Fruit fly (Drosophila melanogaster) whole organism, embryonic: ENCODE results near the gene GNBP1.

Experiments
- Awh ChIP-seq: fragments of 200-800 bp; sonication (Bioruptor generic); IDR thresholded peaks from 2 replicates; pipeline ENCODE4, ENCODE4 v1.3.6; 2022; ENCODE audit warnings: missing biosample characterization, missing genetic modification characterization
- CG10321 ChIP-seq: fragments of 200-800 bp; sonication (Bioruptor generic); IDR thresholded peaks from 2 replicates; pipeline ENCODE4 v1.3.6; 2022; ENCODE audit warnings: missing biosample characterization, missing genetic modification characterization
- CG10431 ChIP-seq: fragments of 200-800 bp; sonication (Bioruptor generic); optimal IDR thresholded peaks from 3 replicates; lab custom pipeline; 2018; ENCODE audit warnings: missing biosample characterization, mild to moderate bottlenecking, missing genetic modification characterization
- CG10543 ChIP-seq: fragments of 200-800 bp; sonication (Bioruptor generic); optimal IDR thresholded peaks from 3 replicates; lab custom pipeline; 2017; ENCODE audit warnings: missing biosample characterization, mild to moderate bottlenecking, missing genetic modification characterization, moderate library complexity
- CG13624 ChIP-seq: fragments of 200-800 bp; sonication (Bioruptor generic); optimal IDR thresholded peaks from 2 replicates; lab custom pipeline; 2016; ENCODE audit warnings: missing biosample characterization, missing genetic modification characterization
- CG14441 ChIP-seq: fragments of 200-800 bp; sonication (Bioruptor generic); IDR thresholded peaks from 2 replicates; pipeline ENCODE4 v1.3.6; 2022; ENCODE audit warnings: missing biosample characterization, missing genetic modification characterization
- CG17328 ChIP-seq: fragments of 200-800 bp; sonication (Bioruptor generic); IDR thresholded peaks from 2 replicates; pipeline ENCODE4 v1.3.6; 2022; ENCODE audit warnings: missing biosample characterization, missing genetic modification characterization
- CG17912 ChIP-seq: fragments of 200-800 bp; sonication (Bioruptor generic); optimal IDR thresholded peaks from 2 replicates; lab custom pipeline; 2018; ENCODE audit warnings: missing biosample characterization, mild to moderate bottlenecking, missing genetic modification characterization
- CG31365 ChIP-seq: fragments of 200-800 bp; sonication (Bioruptor generic); optimal IDR thresholded peaks from 2 replicates; lab custom pipeline; 2018; ENCODE audit warnings: missing biosample characterization, mild to moderate bottlenecking, missing genetic modification characterization
- CG32767 ChIP-seq: fragments of 200-800 bp; sonication (Bioruptor generic); IDR thresholded peaks from 2 replicates; pipeline ENCODE4 v1.3.6; 2022; ENCODE audit warnings: missing biosample characterization, missing genetic modification characterization
- CG34422 ChIP-seq: fragments of 200-800 bp; sonication (Bioruptor generic); IDR thresholded peaks from 3 replicates; pipeline ENCODE4 v1.3.6; 2022; ENCODE audit warnings: missing biosample characterization, missing genetic modification characterization
- CG3838 ChIP-seq: fragments of 200-800 bp; sonication (Bioruptor generic); optimal IDR thresholded peaks from 3 replicates; lab custom pipeline; 2016; ENCODE audit warnings: missing biosample characterization, missing genetic modification characterization
- CG4424 ChIP-seq: fragments of 200-800 bp; sonication (Bioruptor generic); optimal IDR thresholded peaks from 3 replicates; lab custom pipeline; 2016; ENCODE audit warnings: missing biosample characterization, missing genetic modification characterization
- CG4617 ChIP-seq: fragments of 200-800 bp; sonication (Bioruptor generic); optimal IDR thresholded peaks from 3 replicates; lab custom pipeline; 2016; ENCODE audit warnings: missing biosample characterization, missing genetic modification characterization, borderline replicate concordance
- CG6175 ChIP-seq: fragments of 200-800 bp; sonication (Bioruptor generic); IDR thresholded peaks from 3 replicates; pipeline ENCODE4 v1.3.6; 2022; ENCODE audit warnings: missing biosample characterization, missing genetic modification characterization
- CG6272 ChIP-seq: fragments of 200-800 bp; sonication (Bioruptor generic); IDR thresholded peaks from 2 replicates; pipeline ENCODE4 v1.3.6; 2022; ENCODE audit warnings: missing biosample characterization, missing genetic modification characterization
- CG7556 ChIP-seq: fragments of 200-800 bp; sonication (Bioruptor generic); optimal IDR thresholded peaks from 2 replicates; lab custom pipeline; 2017; ENCODE audit warnings: missing biosample characterization, mild to moderate bottlenecking, missing genetic modification characterization
- CG7928 ChIP-seq: fragments of 200-800 bp; sonication (Bioruptor generic); optimal IDR thresholded peaks from 2 replicates; lab custom pipeline; 2017; ENCODE audit warnings: missing biosample characterization, mild to moderate bottlenecking, missing genetic modification characterization
- CG8290 ChIP-seq, 3 experiments: fragments of 200-800 bp; sonication (Bioruptor generic); optimal IDR thresholded peaks; 2 replicates each; lab custom pipeline; 2016 to 2019; ENCODE audit warnings: missing biosample characterization in 3 of 3, missing genetic modification characterization in 3 of 3, mild to moderate bottlenecking in 2 of 3, moderate library complexity in 1 of 3
- CG8478 ChIP-seq: fragments of >200 bp; optimal IDR thresholded peaks from 2 replicates; lab custom pipeline; 2018
- CG9727 ChIP-seq: fragments of 200-800 bp; sonication (Bioruptor generic); optimal IDR thresholded peaks from 3 replicates; lab custom pipeline; 2017; ENCODE audit warnings: missing biosample characterization, mild to moderate bottlenecking, missing genetic modification characterization
- CG9817 ChIP-seq: fragments of 200-800 bp; sonication (Bioruptor generic); optimal IDR thresholded peaks from 2 replicates; lab custom pipeline; 2018; ENCODE audit warnings: missing biosample characterization, mild to moderate bottlenecking, missing genetic modification characterization, moderate library complexity
- D ChIP-seq, 2 experiments: fragments of 200-800 bp in 1 of 2; fragments of >200 bp in 1 of 2; sonication (Bioruptor generic) in 1 of 2; optimal IDR thresholded peaks; 2 replicates in 1 of 2; 3 replicates in 1 of 2; lab custom pipeline; 2017; ENCODE audit warnings: mild to moderate bottlenecking in 1 of 2, missing biosample characterization in 1 of 2, missing genetic modification characterization in 1 of 2, missing genetic modification reagents in 1 of 2
- Ets97D ChIP-seq: fragments of 200-800 bp; sonication (Bioruptor generic); optimal IDR thresholded peaks from 3 replicates; lab custom pipeline; 2016; ENCODE audit warnings: missing biosample characterization, missing genetic modification characterization
- Hr39 ChIP-seq: fragments of >200 bp; optimal IDR thresholded peaks from 2 replicates; lab custom pipeline; 2017
- MESR4 ChIP-seq: fragments of 200-800 bp; sonication (Bioruptor generic); optimal IDR thresholded peaks from 2 replicates; lab custom pipeline; 2018; ENCODE audit warnings: missing biosample characterization, mild to moderate bottlenecking, missing genetic modification characterization, moderate library complexity
- Mrtf ChIP-seq: fragments of 200-800 bp; sonication (Bioruptor generic); IDR thresholded peaks from 3 replicates; pipeline ENCODE4 v1.3.6; 2022; ENCODE audit warnings: missing biosample characterization, missing genetic modification characterization
- NK7.1 ChIP-seq: fragments of 200-800 bp; sonication (Bioruptor generic); optimal IDR thresholded peaks from 3 replicates; lab custom pipeline; 2016; ENCODE audit warnings: missing biosample characterization, missing genetic modification characterization
- Neu2 ChIP-seq: fragments of 200-800 bp; sonication (Bioruptor generic); optimal IDR thresholded peaks from 3 replicates; lab custom pipeline; 2016; ENCODE audit warnings: missing biosample characterization, missing genetic modification characterization, borderline replicate concordance
- Sin3A ChIP-seq: fragments of >200 bp; optimal IDR thresholded peaks from 2 replicates; lab custom pipeline; 2018
- bbx ChIP-seq: fragments of 200-800 bp; sonication (Bioruptor generic); IDR thresholded peaks from 2 replicates; pipeline ENCODE4 v1.3.6; 2022; ENCODE audit warnings: missing biosample characterization, missing genetic modification characterization; ENCODE audit not compliant: partially characterized antibody
- bigmax ChIP-seq: fragments of 200-800 bp; sonication (Bioruptor generic); optimal IDR thresholded peaks from 2 replicates; lab custom pipeline; 2018; ENCODE audit warnings: missing biosample characterization, mild to moderate bottlenecking, missing genetic modification characterization
- chm ChIP-seq: fragments of 200-800 bp; sonication (Bioruptor generic); IDR thresholded peaks from 2 replicates; pipeline ENCODE4 v1.3.6; 2022; ENCODE audit warnings: missing biosample characterization, missing genetic modification characterization
- ci ChIP-seq: fragments of 200-800 bp; sonication (Bioruptor generic); IDR thresholded peaks from 3 replicates; pipeline ENCODE4 v1.3.6; 2022; ENCODE audit warnings: missing biosample characterization, missing genetic modification characterization
- emc ChIP-seq: fragments of 200-800 bp; sonication (Bioruptor generic); optimal IDR thresholded peaks from 2 replicates; lab custom pipeline; 2016; ENCODE audit warnings: missing biosample characterization, missing genetic modification characterization
- gsb-n ChIP-seq: fragments of 200-800 bp; sonication (Bioruptor generic); optimal IDR thresholded peaks from 3 replicates; lab custom pipeline; 2018; ENCODE audit warnings: missing biosample characterization, mild to moderate bottlenecking, missing genetic modification characterization
- ham ChIP-seq: fragments of 200-800 bp; sonication (Bioruptor generic); IDR thresholded peaks from 2 replicates; pipeline ENCODE4 v1.3.6; 2022; ENCODE audit warnings: missing biosample characterization, missing genetic modification characterization
- kah ChIP-seq: fragments of 200-800 bp; sonication (Bioruptor generic); optimal IDR thresholded peaks from 2 replicates; lab custom pipeline; 2018; ENCODE audit warnings: missing biosample characterization, mild to moderate bottlenecking, missing genetic modification characterization
- kni ChIP-seq: fragments of 200-800 bp; sonication (Bioruptor generic); optimal IDR thresholded peaks from 3 replicates; lab custom pipeline; 2017; ENCODE audit warnings: mild to moderate bottlenecking, missing biosample characterization, missing genetic modification reagents, missing genetic modification characterization
- lilli ChIP-seq: fragments of 200-800 bp; sonication (Bioruptor generic); optimal IDR thresholded peaks from 3 replicates; lab custom pipeline; 2016; ENCODE audit warnings: missing biosample characterization, missing genetic modification characterization
- lola ChIP-seq, 3 experiments: fragments of >200 bp in 2 of 3; fragments of 200-800 bp in 1 of 3; sonication (Bioruptor generic) in 1 of 3; optimal IDR thresholded peaks; 2 replicates each; lab custom pipeline; 2017 to 2019; ENCODE audit warnings: missing biosample characterization in 3 of 3, missing genetic modification characterization in 3 of 3, mild to moderate bottlenecking in 1 of 3, moderate library complexity in 1 of 3
- pho ChIP-seq: fragments of 200-800 bp; sonication (Bioruptor generic); optimal IDR thresholded peaks from 2 replicates; lab custom pipeline; 2016; ENCODE audit warnings: missing biosample characterization, missing genetic modification characterization
- rib ChIP-seq: fragments of 200-800 bp; sonication (Bioruptor generic); IDR thresholded peaks from 2 replicates; pipeline ENCODE4 v1.3.6; 2022; ENCODE audit warnings: missing biosample characterization, missing genetic modification characterization
- sens ChIP-seq: fragments of 200-800 bp; sonication (Bioruptor generic); peaks from one replicate; lab custom pipeline; 2016; ENCODE audit warnings: missing biosample characterization, missing genetic modification characterization
- sob ChIP-seq: fragments of 200-800 bp; sonication (Bioruptor generic); IDR thresholded peaks from 2 replicates; pipeline ENCODE4 v1.3.6; 2022; ENCODE audit warnings: missing biosample characterization, missing genetic modification characterization
- ssp ChIP-seq: fragments of 200-800 bp; sonication (Bioruptor generic); IDR thresholded peaks from 2 replicates; pipeline ENCODE4 v1.3.6; 2022; ENCODE audit warnings: missing biosample characterization, missing genetic modification characterization
- unc-4 ChIP-seq: fragments of 200-800 bp; sonication (Bioruptor generic); IDR thresholded peaks from 2 replicates; pipeline ENCODE4 v1.3.6; 2022; ENCODE audit warnings: missing biosample characterization, missing genetic modification characterization; ENCODE audit not compliant: partially characterized antibody
- vvl ChIP-seq: fragments of 200-800 bp; sonication (Bioruptor generic); IDR thresholded peaks from 2 replicates; pipeline ENCODE4 v1.3.6; 2022; ENCODE audit warnings: missing biosample characterization, missing genetic modification characterization
- z ChIP-seq: fragments of 200-800 bp; sonication (Bioruptor generic); IDR thresholded peaks from 3 replicates; pipeline ENCODE4 v1.3.6; 2022; ENCODE audit warnings: missing biosample characterization, missing genetic modification characterization

GNBP1 gene

dm6 chr3L:18640584-18641527 is 34.7 kb upstream of the GNBP1 start (continued):
- TF ChIP-seq emc (GFP tag; lab: Kevin White, UChicago), result peak; percentile 93
- peak; percentile 99 for TF ChIP-seq sob (GFP tag; lab: Robert Waterston, UW)
- TF ChIP-seq chm (GFP tag; lab: Robert Waterston, UW), result peak; percentile 97; the same call in 1 of the 2 replicates
- TF ChIP-seq CG17912 (GFP tag; lab: Kevin White, UChicago), result peak; percentile 67
- peak in 1 of 3 experiments; percentile 69 for TF ChIP-seq lola (GFP tag; optimal IDR thresholded peaks at IDR 0.05; lab: Kevin White, UChicago)
- TF ChIP-seq CG14441 (GFP tag; lab: Robert Waterston, UW), result peak; percentile 97
- TF ChIP-seq vvl (GFP tag; lab: Robert Waterston, UW), result peak; percentile 99
- TF ChIP-seq MESR4 (GFP tag; lab: Kevin White, UChicago), result peak; percentile 27
- peak; percentile 80 for TF ChIP-seq CG31365
- peak; percentile 90 for TF ChIP-seq ssp (GFP tag; lab: Robert Waterston, UW)
- TF ChIP-seq bbx, result no peak
- peak; percentile 91 for TF ChIP-seq CG9727 (GFP tag; lab: Kevin White, UChicago)
- peak; percentile 74 for TF ChIP-seq CG7928 (GFP tag; lab: Kevin White, UChicago)
- peak; percentile 98 for TF ChIP-seq CG6272 (GFP tag; lab: Robert Waterston, UW)
- TF ChIP-seq Mrtf (GFP tag; lab: Robert Waterston, UW), result peak; percentile 98
- TF ChIP-seq rib (GFP tag; lab: Robert Waterston, UW), result peak; percentile 98
- peak; percentile 89; the same call in 1 of the 2 replicates for TF ChIP-seq ham
- peak; percentile 98 for TF ChIP-seq CG34422
- TF ChIP-seq sens (GFP tag; lab: Kevin White, UChicago), result peak; percentile 98
- peak; percentile 88 for TF ChIP-seq CG4424 (GFP tag; lab: Kevin White, UChicago)
- peak; percentile 29 for TF ChIP-seq kni (GFP tag; lab: Kevin White, UChicago)
- peak; percentile 74 for TF ChIP-seq gsb-n (tag; lab: Kevin White, UChicago)
- peak; percentile 79 for TF ChIP-seq Ets97D (GFP tag; lab: Kevin White, UChicago)
- peak; percentile 96 for TF ChIP-seq lilli (GFP tag; lab: Kevin White, UChicago)
- TF ChIP-seq CG8478 (lab: Kevin White, UChicago), result no peak
- no peak for TF ChIP-seq unc-4 (GFP tag; lab: Robert Waterston, UW)
- peak; percentile 98 for TF ChIP-seq ci (GFP tag; lab: Robert Waterston, UW)
- TF ChIP-seq CG10543, result peak; percentile 94
- TF ChIP-seq D (optimal IDR thresholded peaks at IDR 0.05; lab: Kevin White, UChicago), result no peak
- peak; percentile 67 for TF ChIP-seq D (GFP tag; optimal IDR thresholded peaks at IDR 0.05; lab: Kevin White, UChicago)
- peak; percentile 75 for TF ChIP-seq z
- TF ChIP-seq pho, result peak; percentile 98
- peak; percentile 97 for TF ChIP-seq CG6175 (GFP tag; lab: Robert Waterston, UW)
- peak; percentile 91 for TF ChIP-seq NK7.1 (GFP tag; lab: Kevin White, UChicago)
- peak; percentile 76 for TF ChIP-seq CG4617 (GFP tag; lab: Kevin White, UChicago)
- no peak for TF ChIP-seq CG10431 (GFP tag; lab: Kevin White, UChicago)
- TF ChIP-seq CG32767 (GFP tag; lab: Robert Waterston, UW), result peak; percentile 91
- TF ChIP-seq CG10321 (GFP tag; lab: Robert Waterston, UW), result peak; percentile 70
- peak; percentile 74 for TF ChIP-seq CG3838
- peak; percentile 97 for TF ChIP-seq CG17328
- TF ChIP-seq CG9817 (tag; lab: Kevin White, UChicago), result peak; percentile 87
- TF ChIP-seq bigmax (GFP tag; lab: Kevin White, UChicago), result no peak
- TF ChIP-seq CG8290 (GFP tag; optimal IDR thresholded peaks at IDR 0.05; lab: Kevin White, UChicago), result peak; percentile 4
- peak; percentile 59 to 99 for TF ChIP-seq CG8290 (tag; optimal IDR thresholded peaks at IDR 0.05; lab: Kevin White, UChicago)
- peak; percentile 73 for TF ChIP-seq kah
- TF ChIP-seq Awh (GFP tag; lab: Robert Waterston, UW), result peak; percentile 96
- TF ChIP-seq CG13624 (GFP tag; lab: Kevin White, UChicago), result peak; percentile 97
- TF ChIP-seq Hr39 (lab: Kevin White, UChicago), result no peak
- peak; percentile 98 for TF ChIP-seq CG7556 (GFP tag; lab: Kevin White, UChicago)
- TF ChIP-seq Sin3A (lab: Kevin White, UChicago), result no peak
- peak; percentile 4 for TF ChIP-seq Neu2 (GFP tag; lab: Kevin White, UChicago)
